Worm (Caenorhabditis elegans) whole organism, mixed stage, embryonic: ENCODE measurements around the gene cec-6.

Source experiments
- drap-1 ChIP-seq: fragments of 200-800 bp; sonication (Bioruptor generic); optimal IDR thresholded peaks from 3 replicates; lab custom pipeline; 2018; ENCODE audit warnings: mild to moderate bottlenecking, missing genetic modification characterization, missing compliant biosample characterization
- ham-2 ChIP-seq: fragments of 200-800 bp; sonication (Bioruptor generic); optimal IDR thresholded peaks from 2 replicates; lab custom pipeline; 2018; ENCODE audit warnings: mild to moderate bottlenecking, missing genetic modification characterization, missing compliant biosample characterization
- lin-13 ChIP-seq: fragments of 150-350 bp; optimal IDR thresholded peaks from 2 replicates; lab custom pipeline; 2014; ENCODE audit warnings: missing biosample characterization, missing genetic modification characterization
- mab-5 ChIP-seq: fragments of 150-350 bp; optimal IDR thresholded peaks from 2 replicates; lab custom pipeline; 2014; ENCODE audit warnings: missing biosample characterization, missing genetic modification characterization
- nhr-12 ChIP-seq: fragments of 150-350 bp; optimal IDR thresholded peaks from 2 replicates; lab custom pipeline; 2014; ENCODE audit warnings: missing biosample characterization, missing genetic modification characterization
- nhr-28 ChIP-seq: fragments of 150-350 bp; optimal IDR thresholded peaks from 2 replicates; lab custom pipeline; 2014; ENCODE audit warnings: missing biosample characterization, missing genetic modification characterization
- nhr-76 ChIP-seq: sonication (generic microtip); optimal IDR thresholded peaks from 2 replicates; lab custom pipeline; 2017; ENCODE audit warnings: missing biosample characterization, missing genetic modification characterization
- sem-2 ChIP-seq: fragments of 200-800 bp; sonication (Bioruptor generic); optimal IDR thresholded peaks from 2 replicates; lab custom pipeline; 2018; ENCODE audit warnings: mild to moderate bottlenecking, missing genetic modification characterization, missing compliant biosample characterization
- snpc-4 ChIP-seq: fragments of 150-350 bp; optimal IDR thresholded peaks from 2 replicates; lab custom pipeline; 2014; ENCODE audit warnings: missing biosample characterization, missing genetic modification characterization
- tbx-8 ChIP-seq: fragments of 200-800 bp; sonication (Bioruptor generic); optimal IDR thresholded peaks from 2 replicates; lab custom pipeline; 2018; ENCODE audit warnings: mild to moderate bottlenecking, missing genetic modification characterization, moderate library complexity, missing compliant biosample characterization
- unc-39 ChIP-seq: fragments of 150-350 bp; optimal IDR thresholded peaks from 2 replicates; lab custom pipeline; 2014; ENCODE audit warnings: missing biosample characterization, missing genetic modification characterization
- unc-62 ChIP-seq: fragments of 150-350 bp; optimal IDR thresholded peaks from 2 replicates; lab custom pipeline; 2014; ENCODE audit warnings: missing biosample characterization, missing genetic modification reagents, missing genetic modification characterization

ce11 chrIV:5590120-5590519 lies 45.5 kb downstream of the cec-6 start:
- TF ChIP-seq drap-1 = no peak
- TF ChIP-seq snpc-4 = no peak
- TF ChIP-seq lin-13 (tag; lab: Kevin White, UChicago) = no peak
- no peak for TF ChIP-seq nhr-76 (tag; lab: Kevin White, UChicago)
- no peak for TF ChIP-seq unc-39
- no peak for TF ChIP-seq tbx-8 (GFP tag; lab: Kevin White, UChicago)
- TF ChIP-seq sem-2 (GFP tag; lab: Kevin White, UChicago) = no peak
- TF ChIP-seq mab-5 = no peak
- no peak for TF ChIP-seq ham-2 (GFP tag; lab: Kevin White, UChicago)
- no peak for TF ChIP-seq unc-62 (GFP tag; lab: Kevin White, UChicago)
- no peak for TF ChIP-seq nhr-12 (tag; lab: Kevin White, UChicago)
- no peak for TF ChIP-seq nhr-28 (tag; lab: Kevin White, UChicago)
